Fruit fly (Drosophila melanogaster) whole organism, pupa: Measurements from ENCODE around the gene mRpS24.

ENCODE experiments used
- CG10348 ChIP-seq: fragments of 200-800 bp; sonication (Bioruptor generic); IDR thresholded peaks from 2 replicates; pipeline ENCODE4 v1.3.6; 2022; ENCODE audit warnings: missing biosample characterization, missing genetic modification characterization
- CG12605 ChIP-seq: fragments of 200-800 bp; sonication (Bioruptor generic); IDR thresholded peaks from 2 replicates; pipeline ENCODE4 v1.3.6; 2022; ENCODE audit warnings: missing biosample characterization, missing genetic modification characterization
- CG13204 ChIP-seq: fragments of 200-800 bp; sonication (Bioruptor generic); optimal IDR thresholded peaks from 2 replicates; lab custom pipeline; 2018; ENCODE audit warnings: missing biosample characterization, mild to moderate bottlenecking, missing genetic modification characterization, moderate library complexity
- CG14655 ChIP-seq: fragments of 200-800 bp; sonication (Bioruptor generic); optimal IDR thresholded peaks from 3 replicates; lab custom pipeline; 2017; ENCODE audit warnings: mild to moderate bottlenecking, missing biosample characterization, missing genetic modification reagents, missing genetic modification characterization
- CG15710 ChIP-seq: fragments of 200-800 bp; sonication (Bioruptor generic); optimal IDR thresholded peaks from 2 replicates; lab custom pipeline; 2018; ENCODE audit warnings: missing biosample characterization, mild to moderate bottlenecking, missing genetic modification characterization, moderate library complexity
- CG17806 ChIP-seq: fragments of 200-800 bp; sonication (Bioruptor generic); optimal IDR thresholded peaks from 2 replicates; lab custom pipeline; 2018; ENCODE audit warnings: missing biosample characterization, mild to moderate bottlenecking, missing genetic modification characterization, moderate library complexity
- CG32121 ChIP-seq: fragments of 200-800 bp; sonication (Bioruptor generic); IDR thresholded peaks from 2 replicates; pipeline ENCODE4 v1.3.6; 2022; ENCODE audit warnings: missing biosample characterization, missing genetic modification characterization
- CG34367 ChIP-seq: fragments of 200-800 bp; sonication (Bioruptor generic); optimal IDR thresholded peaks from 2 replicates; lab custom pipeline; 2018; ENCODE audit warnings: missing biosample characterization, mild to moderate bottlenecking, missing genetic modification characterization
- CG4496 ChIP-seq: fragments of 200-800 bp; sonication (Bioruptor generic); IDR thresholded peaks from 3 replicates; pipeline ENCODE4 v1.3.6; 2022; ENCODE audit warnings: missing biosample characterization, missing genetic modification characterization
- CG8159 ChIP-seq: fragments of 200-800 bp; sonication (Bioruptor generic); optimal IDR thresholded peaks from 3 replicates; lab custom pipeline; 2018; ENCODE audit warnings: missing biosample characterization, mild to moderate bottlenecking, missing genetic modification characterization, moderate library complexity
- CG8301 ChIP-seq: fragments of 200-800 bp; sonication (Bioruptor generic); optimal IDR thresholded peaks from 2 replicates; lab custom pipeline; 2018; ENCODE audit warnings: missing biosample characterization, mild to moderate bottlenecking, missing genetic modification characterization
- CG9948 ChIP-seq: fragments of 200-800 bp; sonication (Bioruptor generic); optimal IDR thresholded peaks from 2 replicates; lab custom pipeline; 2018; ENCODE audit warnings: missing biosample characterization, mild to moderate bottlenecking, missing genetic modification characterization, moderate library complexity
- D1 ChIP-seq: fragments of 200-800 bp; sonication (Bioruptor generic); optimal IDR thresholded peaks from 2 replicates; lab custom pipeline; 2018; ENCODE audit warnings: missing biosample characterization, mild to moderate bottlenecking, missing genetic modification characterization, moderate library complexity
- EcR ChIP-seq: fragments of 200-800 bp; sonication (Bioruptor generic); optimal IDR thresholded peaks from 3 replicates; lab custom pipeline; 2019; ENCODE audit warnings: missing biosample characterization, missing genetic modification characterization, mild to moderate bottlenecking, moderate library complexity, missing genetic modification reagents
- Ets98B ChIP-seq: fragments of 200-800 bp; sonication (Bioruptor generic); IDR thresholded peaks from 2 replicates; pipeline ENCODE4 v1.3.6; 2022; ENCODE audit warnings: missing biosample characterization, missing genetic modification characterization
- Pif1A ChIP-seq: fragments of 200-800 bp; sonication (Bioruptor generic); optimal IDR thresholded peaks from 3 replicates; lab custom pipeline; 2016; ENCODE audit warnings: missing biosample characterization, missing genetic modification characterization
- Pif1B ChIP-seq: fragments of 200-800 bp; sonication (Bioruptor generic); optimal IDR thresholded peaks from 3 replicates; lab custom pipeline; 2016; ENCODE audit warnings: missing biosample characterization, missing genetic modification characterization
- Snoo ChIP-seq: fragments of 200-800 bp; sonication (Bioruptor generic); optimal IDR thresholded peaks from 3 replicates; lab custom pipeline; 2017; ENCODE audit warnings: missing biosample characterization, mild to moderate bottlenecking, missing genetic modification characterization, inconsistent platforms
- fd96Ca ChIP-seq: fragments of 200-800 bp; sonication (Bioruptor generic); IDR thresholded peaks from 3 replicates; pipeline ENCODE4 v1.3.6; 2022; ENCODE audit warnings: missing biosample characterization, missing genetic modification characterization
- gl ChIP-seq: fragments of 200-800 bp; sonication (Bioruptor generic); optimal IDR thresholded peaks from 2 replicates; lab custom pipeline; 2018; ENCODE audit warnings: missing biosample characterization, mild to moderate bottlenecking, missing genetic modification characterization
- rn ChIP-seq: fragments of 200-800 bp; sonication (Bioruptor generic); IDR thresholded peaks from 2 replicates; pipeline ENCODE4 v1.3.6; 2022; ENCODE audit warnings: missing biosample characterization, missing genetic modification characterization

mRpS24 gene

dm6 chr3R:24172379-24172778 is 9.0 kb upstream of the mRpS24 start, which contains the start of gene CG13606:
Gene CG13606, plus strand, starts transcription at chr3R:24172628.
- TF ChIP-seq Pif1A (GFP tag; lab: Kevin White, UChicago) (no peak), Snoo (tag; lab: Kevin White, UChicago) (no peak), CG4496 (peak; percentile 11; the same call in 1 of the 3 replicates)

dm6 chr3R:24169362-24169761 is 6.0 kb upstream of the mRpS24 start, which contains the start of gene CG5510:
Gene CG5510, minus strand, starts transcription at chr3R:24169562.
- peak; percentile 3 for TF ChIP-seq CG15710 (tag; lab: Kevin White, UChicago)
- no peak for TF ChIP-seq CG8301 (tag; lab: Kevin White, UChicago)
- TF ChIP-seq CG4496, result peak; percentile 39; the same call in 1 of the 3 replicates
- no peak for TF ChIP-seq CG14655 (GFP tag; lab: Kevin White, UChicago)

- TF ChIP-seq Ets98B (GFP tag; lab: Robert Waterston, UW) (peak; percentile 56), CG12605 (peak; percentile 51; the same call in 1 of the 2 replicates), CG9948 (tag; lab: Kevin White, UChicago) (peak; percentile 10), Pif1A (GFP tag; lab: Kevin White, UChicago) (no peak), CG32121 (peak; percentile 66), CG34367 (tag; lab: Kevin White, UChicago) (peak; percentile 18), CG8301 (tag; lab: Kevin White, UChicago) (peak; percentile 46), CG17806 (tag; lab: Kevin White, UChicago) (peak; percentile 22), CG15710 (tag; lab: Kevin White, UChicago) (peak; percentile 49), CG8159 (tag; lab: Kevin White, UChicago) (peak; percentile 60), CG4496 (peak; percentile 63; the same call in 1 of the 3 replicates), EcR (peak; percentile 3), D1 (tag; lab: Kevin White, UChicago) (no peak), CG14655 (GFP tag; lab: Kevin White, UChicago) (no peak), Snoo (tag; lab: Kevin White, UChicago) (peak; percentile 48), gl (tag; lab: Kevin White, UChicago) (no peak)
- TF ChIP-seq, all 21 proteins: peak for 12
These were observed 244 bp upstream of the mRpS24 start, which contains the start of gene Apc2 for dm6 chr3R:24163556-24164022. Gene Apc2, plus strand, starts transcription at chr3R:24163966.

- TF ChIP-seq Pif1B (GFP tag; lab: Kevin White, UChicago), result peak; percentile 87
- peak; percentile 94 for TF ChIP-seq CG32121
- peak; percentile 91 for TF ChIP-seq CG8159 (tag; lab: Kevin White, UChicago)
- peak; percentile 91 for TF ChIP-seq fd96Ca
- peak; percentile 75 for TF ChIP-seq gl (tag; lab: Kevin White, UChicago)
- TF ChIP-seq Pif1A (GFP tag; lab: Kevin White, UChicago), result no peak
- no peak for TF ChIP-seq CG13204 (GFP tag; lab: Kevin White, UChicago)
- peak; percentile 92 for TF ChIP-seq CG15710 (tag; lab: Kevin White, UChicago)
- peak; percentile 89 for TF ChIP-seq Snoo (tag; lab: Kevin White, UChicago)
- no peak for TF ChIP-seq CG14655 (GFP tag; lab: Kevin White, UChicago)
- TF ChIP-seq CG4496, result peak; percentile 94
- TF ChIP-seq rn (GFP tag; lab: Robert Waterston, UW), result peak; percentile 85
- TF ChIP-seq CG17806 (tag; lab: Kevin White, UChicago), result peak; percentile 87
- no peak for TF ChIP-seq D1 (tag; lab: Kevin White, UChicago)
- TF ChIP-seq CG8301 (tag; lab: Kevin White, UChicago), result peak; percentile 85
- peak; percentile 93 for TF ChIP-seq Ets98B (GFP tag; lab: Robert Waterston, UW)
- TF ChIP-seq CG10348, result peak; percentile 86
- TF ChIP-seq CG9948 (tag; lab: Kevin White, UChicago), result peak; percentile 87
- peak; percentile 84 for TF ChIP-seq CG34367 (tag; lab: Kevin White, UChicago)
- peak; percentile 93 for TF ChIP-seq CG12605
- TF ChIP-seq EcR, result peak; percentile 36
These were observed 2.1 kb downstream of the mRpS24 start, which contains the start of the genes Myo95E and TBC1d7 for dm6 chr3R:24161173-24161811. Gene Myo95E, minus strand, starts transcription at chr3R:24161498. Gene TBC1d7, plus strand, starts transcription at chr3R:24161727.

- no peak for TF ChIP-seq D1 (tag; lab: Kevin White, UChicago)
- TF ChIP-seq CG13204 (GFP tag; lab: Kevin White, UChicago), result peak; percentile 89
- peak; percentile 89 for TF ChIP-seq CG12605
- TF ChIP-seq CG14655 (GFP tag; lab: Kevin White, UChicago), result peak; percentile 99
- TF ChIP-seq Pif1A (GFP tag; lab: Kevin White, UChicago), result peak; percentile 91
- peak; percentile 74 for TF ChIP-seq gl (tag; lab: Kevin White, UChicago)
- TF ChIP-seq CG8301 (tag; lab: Kevin White, UChicago), result peak; percentile 98
- TF ChIP-seq rn (GFP tag; lab: Robert Waterston, UW), result peak; percentile 97
- peak; percentile 98 for TF ChIP-seq Snoo (tag; lab: Kevin White, UChicago)
- TF ChIP-seq Pif1B (GFP tag; lab: Kevin White, UChicago), result peak; percentile 97
- peak; percentile 94 for TF ChIP-seq CG34367 (tag; lab: Kevin White, UChicago)
- TF ChIP-seq EcR, result peak; percentile 63
- peak; percentile 98 for TF ChIP-seq CG32121
- TF ChIP-seq CG15710 (tag; lab: Kevin White, UChicago), result peak; percentile 99
- TF ChIP-seq Ets98B (GFP tag; lab: Robert Waterston, UW), result peak; percentile 97
- peak; percentile 99 for TF ChIP-seq CG8159 (tag; lab: Kevin White, UChicago)
- TF ChIP-seq CG10348, result peak; percentile 91
- peak; percentile 95 for TF ChIP-seq fd96Ca
- peak; percentile 99 for TF ChIP-seq CG9948 (tag; lab: Kevin White, UChicago)
- peak; percentile 97 for TF ChIP-seq CG4496
- peak; percentile 98 for TF ChIP-seq CG17806 (tag; lab: Kevin White, UChicago)
These were observed 11.2 kb downstream of the mRpS24 start, which contains the start of the genes p38a and CG6178 for dm6 chr3R:24151924-24152809. Gene p38a, minus strand, starts transcription at chr3R:24152321. Gene CG6178, plus strand, starts transcription at chr3R:24152347.
